Worm (Caenorhabditis elegans): ENCODE data around the gene srx-7.

The srx-7 gene

ce11 chrV:559940-560339 is at the start of gene srx-7:
Gene srx-7 (plus strand): TSS chrV:560195.
- TF ChIP-seq ceh-36 (tag; optimal IDR thresholded peaks at IDR 0.05) (no peak), sea-1 (GFP tag; conservative IDR thresholded peaks at IDR 0.05) (no peak), ceh-13 (GFP tag; optimal IDR thresholded peaks at IDR 0.05) (no peak), ama-1 (optimal IDR thresholded peaks at IDR 0.05) (no peak), F13C5.2 (tag; optimal IDR thresholded peaks at IDR 0.05) (no peak), tra-4 (tag; optimal IDR thresholded peaks at IDR 0.05) (no peak), scrt-1 (GFP tag; IDR thresholded peaks at IDR 0.05) (no peak), hmg-4 (GFP tag; optimal IDR thresholded peaks at IDR 0.05) (no peak), tbx-37 (GFP tag; conservative IDR thresholded peaks at IDR 0.05) (no peak), B0310.2 (tag; optimal IDR thresholded peaks at IDR 0.05) (no peak), ets-7 (tag; optimal IDR thresholded peaks at IDR 0.05) (no peak), flt-1 (GFP tag; IDR thresholded peaks at IDR 0.05) (no peak), aly-1 (tag; optimal IDR thresholded peaks at IDR 0.05) (no peak), hmbx-1 (tag; optimal IDR thresholded peaks at IDR 0.05) (no peak), hnd-1 (tag; optimal IDR thresholded peaks at IDR 0.05) (no peak), tbx-11 (GFP tag; IDR thresholded peaks at IDR 0.05) (no peak), pes-1 (GFP tag; IDR thresholded peaks at IDR 0.05) (no peak)

- TF ChIP-seq flt-1 (GFP tag; IDR thresholded peaks at IDR 0.05) (no peak), tbx-37 (GFP tag; conservative IDR thresholded peaks at IDR 0.05) (no peak), tra-4 (tag; optimal IDR thresholded peaks at IDR 0.05) (no peak), B0310.2 (tag; optimal IDR thresholded peaks at IDR 0.05) (no peak), aly-1 (tag; optimal IDR thresholded peaks at IDR 0.05) (no peak), sea-1 (GFP tag; conservative IDR thresholded peaks at IDR 0.05) (no peak), ceh-36 (tag; optimal IDR thresholded peaks at IDR 0.05) (no peak), scrt-1 (GFP tag; IDR thresholded peaks at IDR 0.05) (no peak), F13C5.2 (tag; optimal IDR thresholded peaks at IDR 0.05) (no peak), tbx-11 (GFP tag; IDR thresholded peaks at IDR 0.05) (no peak), hnd-1 (tag; optimal IDR thresholded peaks at IDR 0.05) (no peak), hmbx-1 (tag; optimal IDR thresholded peaks at IDR 0.05) (no peak), ama-1 (optimal IDR thresholded peaks at IDR 0.05) (no peak), hmg-4 (GFP tag; optimal IDR thresholded peaks at IDR 0.05) (no peak), pes-1 (GFP tag; IDR thresholded peaks at IDR 0.05) (no peak), ceh-13 (GFP tag; optimal IDR thresholded peaks at IDR 0.05) (no peak), ets-7 (tag; optimal IDR thresholded peaks at IDR 0.05) (no peak)
Measured at ce11 chrV:512420-512819, 47.6 kb upstream of the srx-7 start, which contains the start of gene srh-37. Gene srh-37 (minus strand): TSS chrV:512520.

- TF ChIP-seq ets-7 (tag; optimal IDR thresholded peaks at IDR 0.05) (no peak), tbx-37 (GFP tag; conservative IDR thresholded peaks at IDR 0.05) (no peak), hmg-4 (GFP tag; optimal IDR thresholded peaks at IDR 0.05) (no peak), F13C5.2 (tag; optimal IDR thresholded peaks at IDR 0.05) (no peak), pes-1 (GFP tag; IDR thresholded peaks at IDR 0.05) (no peak), hnd-1 (tag; optimal IDR thresholded peaks at IDR 0.05) (no peak), flt-1 (GFP tag; IDR thresholded peaks at IDR 0.05) (no peak), tbx-11 (GFP tag; IDR thresholded peaks at IDR 0.05) (no peak), hmbx-1 (tag; optimal IDR thresholded peaks at IDR 0.05) (no peak), B0310.2 (tag; optimal IDR thresholded peaks at IDR 0.05) (no peak), ceh-13 (GFP tag; optimal IDR thresholded peaks at IDR 0.05) (no peak), tra-4 (tag; optimal IDR thresholded peaks at IDR 0.05) (no peak), scrt-1 (GFP tag; IDR thresholded peaks at IDR 0.05) (no peak), ama-1 (optimal IDR thresholded peaks at IDR 0.05) (no peak), aly-1 (tag; optimal IDR thresholded peaks at IDR 0.05) (no peak)
Measured at ce11 chrV:519445-519844, 40.5 kb upstream of the srx-7 start, which contains the start of gene nhr-210. Gene nhr-210 (minus strand): TSS chrV:519545.

ce11 chrV:521517-521916 is 38.5 kb upstream of the srx-7 start, which contains the start of gene srw-107:
Gene srw-107 (minus strand): TSS chrV:521617.
- TF ChIP-seq ceh-36 (tag; optimal IDR thresholded peaks at IDR 0.05) (no peak), hmg-4 (GFP tag; optimal IDR thresholded peaks at IDR 0.05) (no peak), pes-1 (GFP tag; IDR thresholded peaks at IDR 0.05) (no peak), scrt-1 (GFP tag; IDR thresholded peaks at IDR 0.05) (no peak), sea-1 (GFP tag; conservative IDR thresholded peaks at IDR 0.05) (no peak), ceh-13 (GFP tag; optimal IDR thresholded peaks at IDR 0.05) (no peak), tbx-37 (GFP tag; conservative IDR thresholded peaks at IDR 0.05) (no peak), F13C5.2 (tag; optimal IDR thresholded peaks at IDR 0.05) (no peak), B0310.2 (tag; optimal IDR thresholded peaks at IDR 0.05) (no peak), tra-4 (tag; optimal IDR thresholded peaks at IDR 0.05) (no peak), hmbx-1 (tag; optimal IDR thresholded peaks at IDR 0.05) (no peak), ets-7 (tag; optimal IDR thresholded peaks at IDR 0.05) (no peak), aly-1 (tag; optimal IDR thresholded peaks at IDR 0.05) (no peak), tbx-11 (GFP tag; IDR thresholded peaks at IDR 0.05) (no peak), ama-1 (optimal IDR thresholded peaks at IDR 0.05) (no peak)

- TF ChIP-seq tbx-37 (GFP tag; conservative IDR thresholded peaks at IDR 0.05) (no peak), scrt-1 (GFP tag; IDR thresholded peaks at IDR 0.05) (no peak), ama-1 (optimal IDR thresholded peaks at IDR 0.05) (no peak), ets-7 (tag; optimal IDR thresholded peaks at IDR 0.05) (no peak), aly-1 (tag; optimal IDR thresholded peaks at IDR 0.05) (no peak), sea-1 (GFP tag; conservative IDR thresholded peaks at IDR 0.05) (no peak), ceh-13 (GFP tag; optimal IDR thresholded peaks at IDR 0.05) (no peak), hmg-4 (GFP tag; optimal IDR thresholded peaks at IDR 0.05) (no peak), tra-4 (tag; optimal IDR thresholded peaks at IDR 0.05) (no peak), B0310.2 (tag; optimal IDR thresholded peaks at IDR 0.05) (no peak), tbx-11 (GFP tag; IDR thresholded peaks at IDR 0.05) (no peak), hmbx-1 (tag; optimal IDR thresholded peaks at IDR 0.05) (no peak), F13C5.2 (tag; optimal IDR thresholded peaks at IDR 0.05) (no peak), ceh-36 (tag; optimal IDR thresholded peaks at IDR 0.05) (no peak), hnd-1 (tag; optimal IDR thresholded peaks at IDR 0.05) (no peak), flt-1 (GFP tag; IDR thresholded peaks at IDR 0.05) (no peak)
Measured at ce11 chrV:524058-524457, 35.9 kb upstream of the srx-7 start, which contains the start of gene lipl-3. Gene lipl-3 (minus strand): TSS chrV:524218.

ce11 chrV:525040-525439 is 35.0 kb upstream of the srx-7 start, which contains the start of gene R11G11.16:
Gene R11G11.16 (minus strand): TSS chrV:525140.
- TF ChIP-seq ets-7 (tag; optimal IDR thresholded peaks at IDR 0.05) (no peak), hmbx-1 (tag; optimal IDR thresholded peaks at IDR 0.05) (no peak), ceh-13 (GFP tag; optimal IDR thresholded peaks at IDR 0.05) (no peak), tbx-11 (GFP tag; IDR thresholded peaks at IDR 0.05) (no peak), flt-1 (GFP tag; IDR thresholded peaks at IDR 0.05) (no peak), aly-1 (tag; optimal IDR thresholded peaks at IDR 0.05) (no peak), pes-1 (GFP tag; IDR thresholded peaks at IDR 0.05) (no peak), hmg-4 (GFP tag; optimal IDR thresholded peaks at IDR 0.05) (no peak), tra-4 (tag; optimal IDR thresholded peaks at IDR 0.05) (no peak)

ce11 chrV:527602-528001 is 32.4 kb upstream of the srx-7 start, which contains the start of gene srw-108:
Gene srw-108 (plus strand): TSS chrV:527902.
- TF ChIP-seq ceh-36 (tag; optimal IDR thresholded peaks at IDR 0.05), result no peak
- no peak for TF ChIP-seq tra-4 (tag; optimal IDR thresholded peaks at IDR 0.05)
- no peak for TF ChIP-seq aly-1 (tag; optimal IDR thresholded peaks at IDR 0.05)
- no peak for TF ChIP-seq hnd-1 (tag; optimal IDR thresholded peaks at IDR 0.05)
- no peak for TF ChIP-seq B0310.2 (tag; optimal IDR thresholded peaks at IDR 0.05)
- no peak for TF ChIP-seq sea-1 (GFP tag; conservative IDR thresholded peaks at IDR 0.05)
- no peak for TF ChIP-seq ceh-13 (GFP tag; optimal IDR thresholded peaks at IDR 0.05)
- TF ChIP-seq F13C5.2 (tag; optimal IDR thresholded peaks at IDR 0.05), result no peak
- TF ChIP-seq pes-1 (GFP tag; IDR thresholded peaks at IDR 0.05), result no peak
- no peak for TF ChIP-seq ets-7 (tag; optimal IDR thresholded peaks at IDR 0.05)
- TF ChIP-seq hmg-4 (GFP tag; optimal IDR thresholded peaks at IDR 0.05), result no peak
